Worm (Caenorhabditis elegans): Measurements from ENCODE around the gene Y67H2A.2.

Gene Y67H2A.2

ce11 chrIV:13322429-13322828 lies 24.8 kb upstream of the Y67H2A.2 start:
- TF ChIP-seq cog-1 (tag; optimal IDR thresholded peaks at IDR 0.05) = no peak

DNA sequence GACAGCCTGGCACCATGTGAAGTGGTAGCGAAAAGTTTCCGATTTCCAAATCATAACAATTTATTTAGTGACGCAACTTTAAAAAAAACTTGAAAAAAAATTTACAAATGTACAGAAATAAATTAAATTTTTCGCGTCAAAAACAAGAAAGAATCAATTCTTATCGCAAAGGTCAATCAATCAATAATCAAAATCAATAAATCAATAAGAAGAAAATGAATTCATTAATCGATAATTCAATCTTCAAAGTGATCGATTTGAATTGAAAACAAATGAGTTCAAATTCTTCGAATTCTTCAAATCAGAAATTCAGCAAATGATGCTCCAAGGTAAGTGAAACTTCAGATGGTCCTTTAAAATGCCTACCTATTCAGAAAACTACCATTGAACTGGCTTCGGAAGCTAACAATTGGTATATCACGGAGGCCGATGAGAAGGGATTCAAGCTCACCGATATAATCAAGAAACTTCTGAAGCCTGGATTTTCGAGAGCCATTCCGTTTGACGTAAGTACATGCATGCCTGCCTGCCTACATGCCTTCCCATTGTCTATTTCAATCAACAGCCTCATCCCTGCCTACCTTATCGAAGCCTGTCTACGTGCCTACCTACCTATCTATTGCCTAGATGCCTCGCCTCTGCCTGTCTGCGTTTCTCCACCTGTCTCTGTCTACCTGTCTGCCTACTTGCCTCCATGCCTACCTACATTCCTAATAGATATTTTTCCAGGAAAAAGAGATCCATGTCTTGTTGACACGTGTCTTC lies 22.4 kb upstream of the Y67H2A.2 start:
- TF ChIP-seq ztf-23 (GFP tag; IDR thresholded peaks at IDR 0.05) (no peak), cog-1 (tag; optimal IDR thresholded peaks at IDR 0.05) (no peak), tab-1 (GFP tag; IDR thresholded peaks at IDR 0.05) (no peak), med-1 (GFP tag; optimal IDR thresholded peaks at IDR 0.05; ENCODE audit: insufficient read depth) (no peak), flt-1 (GFP tag; IDR thresholded peaks at IDR 0.05) (no peak), ztf-29 (GFP tag; IDR thresholded peaks at IDR 0.05) (no peak), T22C8.4 (GFP tag; IDR thresholded peaks at IDR 0.05) (no peak), klf-2 (GFP tag; conservative IDR thresholded peaks at IDR 0.05) (no peak), ref-1 (GFP tag; conservative IDR thresholded peaks at IDR 0.05) (no peak)

DNA sequence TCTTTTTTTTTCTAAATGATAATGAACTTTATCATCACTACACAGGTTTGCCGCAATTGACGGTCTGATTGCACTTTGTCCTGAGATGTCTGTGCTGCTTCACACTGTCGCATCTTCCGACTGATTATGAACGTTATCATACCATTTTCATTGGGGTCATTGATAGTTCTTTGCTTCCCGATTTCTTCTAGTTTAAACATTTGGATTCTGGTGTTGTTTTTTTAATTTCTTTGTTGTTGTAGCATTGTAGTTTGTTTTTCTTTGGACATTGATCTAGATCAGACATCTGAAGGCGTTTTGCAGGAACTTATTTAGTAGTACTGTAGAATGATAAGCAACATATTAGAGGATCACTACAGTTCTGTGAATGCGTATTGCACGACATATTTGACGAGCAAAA lies 21.2 kb upstream of the Y67H2A.2 start:
- no peak for TF ChIP-seq tab-1 (GFP tag; IDR thresholded peaks at IDR 0.05)
- TF ChIP-seq T22C8.4 (GFP tag; IDR thresholded peaks at IDR 0.05) = no peak
- no peak for TF ChIP-seq flt-1 (GFP tag; IDR thresholded peaks at IDR 0.05)
- no peak for TF ChIP-seq ztf-29 (GFP tag; IDR thresholded peaks at IDR 0.05)
- TF ChIP-seq klf-2 (GFP tag; conservative IDR thresholded peaks at IDR 0.05) = no peak
- TF ChIP-seq ref-1 (GFP tag; conservative IDR thresholded peaks at IDR 0.05) = no peak
- no peak for TF ChIP-seq med-1 (GFP tag; optimal IDR thresholded peaks at IDR 0.05; ENCODE audit: insufficient read depth)
- TF ChIP-seq ztf-23 (GFP tag; IDR thresholded peaks at IDR 0.05) = no peak
- no peak for TF ChIP-seq cog-1 (tag; optimal IDR thresholded peaks at IDR 0.05)

DNA sequence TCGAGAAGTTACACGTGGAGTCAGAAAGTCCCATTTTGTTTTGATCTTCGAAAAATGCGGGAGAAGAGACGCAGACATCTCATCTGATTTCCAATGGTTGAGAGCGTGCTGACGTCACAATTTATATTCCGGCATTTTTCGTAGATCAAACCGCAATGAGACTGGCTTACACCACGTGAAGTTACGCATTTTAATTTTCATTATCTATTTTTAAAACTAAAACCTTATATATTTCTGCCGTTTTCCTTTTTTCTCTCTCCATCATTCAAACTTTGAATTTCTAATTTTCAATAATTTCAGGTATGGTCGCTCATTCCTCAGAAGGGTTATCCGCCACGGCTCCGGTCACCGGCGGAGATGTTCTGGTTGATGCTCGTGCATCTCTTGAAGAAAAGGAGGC lies 17.7 kb upstream of the Y67H2A.2 start, which contains the start of gene fat-1:
Gene fat-1, plus strand, starts transcription at position 301 of the 400 bp plus-strand sequence.
- TF ChIP-seq flt-1 (GFP tag; IDR thresholded peaks at IDR 0.05) (no peak), ref-1 (GFP tag; conservative IDR thresholded peaks at IDR 0.05) (no peak), T22C8.4 (GFP tag; IDR thresholded peaks at IDR 0.05) (no peak)

DNA sequence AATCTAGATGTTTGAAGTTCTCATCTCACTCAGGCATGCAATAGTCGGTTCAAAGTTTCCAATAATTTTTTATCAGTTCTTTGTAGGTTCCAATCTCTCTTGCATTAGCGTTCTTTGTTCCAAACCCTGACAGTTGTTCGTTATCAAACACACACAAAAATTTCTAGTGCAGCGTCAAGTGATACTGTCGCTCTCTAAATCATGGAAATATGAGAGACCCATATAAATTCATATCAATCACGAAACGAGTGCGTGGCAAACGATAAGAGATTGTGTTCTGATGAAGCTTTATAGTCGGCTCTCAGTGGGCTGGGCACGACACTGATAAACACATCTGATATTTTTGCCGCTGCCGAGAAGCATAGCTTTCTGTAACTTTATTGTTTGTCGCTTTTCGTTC lies 16.6 kb upstream of the Y67H2A.2 start:
- TF ChIP-seq cog-1 (tag; optimal IDR thresholded peaks at IDR 0.05) (no peak), tab-1 (GFP tag; IDR thresholded peaks at IDR 0.05) (no peak), ztf-29 (GFP tag; IDR thresholded peaks at IDR 0.05) (no peak), flt-1 (GFP tag; IDR thresholded peaks at IDR 0.05) (no peak), klf-2 (GFP tag; conservative IDR thresholded peaks at IDR 0.05) (no peak), T22C8.4 (GFP tag; IDR thresholded peaks at IDR 0.05) (no peak), ztf-23 (GFP tag; IDR thresholded peaks at IDR 0.05) (no peak), ref-1 (GFP tag; conservative IDR thresholded peaks at IDR 0.05) (no peak), med-1 (GFP tag; optimal IDR thresholded peaks at IDR 0.05; ENCODE audit: insufficient read depth) (no peak)

DNA sequence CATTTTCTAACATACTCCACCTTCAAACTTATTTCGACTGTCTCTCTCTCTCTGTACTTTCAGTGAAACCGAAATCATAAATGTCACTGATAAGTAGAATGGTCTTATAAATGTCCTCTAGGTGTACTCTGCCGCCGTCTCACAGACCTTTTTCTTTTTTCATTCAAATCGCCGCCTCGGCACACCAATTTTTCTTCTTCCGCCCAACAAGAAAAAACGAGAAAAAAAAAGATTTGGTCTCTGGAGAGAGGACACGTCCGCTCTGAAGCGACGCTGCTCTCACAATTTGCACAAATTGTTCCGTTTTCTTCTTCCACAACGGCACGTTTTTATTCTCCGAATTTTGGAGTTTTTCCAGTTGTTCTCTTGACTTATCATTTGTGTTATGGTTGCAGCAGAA lies 15.5 kb upstream of the Y67H2A.2 start:
- TF ChIP-seq tab-1 (GFP tag; IDR thresholded peaks at IDR 0.05) (no peak), T22C8.4 (GFP tag; IDR thresholded peaks at IDR 0.05) (no peak), cog-1 (tag; optimal IDR thresholded peaks at IDR 0.05) (no peak), ref-1 (GFP tag; conservative IDR thresholded peaks at IDR 0.05) (no peak), flt-1 (GFP tag; IDR thresholded peaks at IDR 0.05) (no peak), ztf-23 (GFP tag; IDR thresholded peaks at IDR 0.05) (no peak), ztf-29 (GFP tag; IDR thresholded peaks at IDR 0.05) (no peak), klf-2 (GFP tag; conservative IDR thresholded peaks at IDR 0.05) (no peak), med-1 (GFP tag; optimal IDR thresholded peaks at IDR 0.05; ENCODE audit: insufficient read depth) (no peak)

- TF ChIP-seq klf-2 (GFP tag; conservative IDR thresholded peaks at IDR 0.05) = no peak
- no peak for TF ChIP-seq flt-1 (GFP tag; IDR thresholded peaks at IDR 0.05)
- TF ChIP-seq tab-1 (GFP tag; IDR thresholded peaks at IDR 0.05) = no peak
- no peak for TF ChIP-seq ztf-23 (GFP tag; IDR thresholded peaks at IDR 0.05)
- no peak for TF ChIP-seq med-1 (GFP tag; optimal IDR thresholded peaks at IDR 0.05; ENCODE audit: insufficient read depth)
- no peak for TF ChIP-seq T22C8.4 (GFP tag; IDR thresholded peaks at IDR 0.05)
- TF ChIP-seq ref-1 (GFP tag; conservative IDR thresholded peaks at IDR 0.05) = no peak
Measured at ce11 chrIV:13311331-13312034, 13.9 kb upstream of the Y67H2A.2 start.

DNA sequence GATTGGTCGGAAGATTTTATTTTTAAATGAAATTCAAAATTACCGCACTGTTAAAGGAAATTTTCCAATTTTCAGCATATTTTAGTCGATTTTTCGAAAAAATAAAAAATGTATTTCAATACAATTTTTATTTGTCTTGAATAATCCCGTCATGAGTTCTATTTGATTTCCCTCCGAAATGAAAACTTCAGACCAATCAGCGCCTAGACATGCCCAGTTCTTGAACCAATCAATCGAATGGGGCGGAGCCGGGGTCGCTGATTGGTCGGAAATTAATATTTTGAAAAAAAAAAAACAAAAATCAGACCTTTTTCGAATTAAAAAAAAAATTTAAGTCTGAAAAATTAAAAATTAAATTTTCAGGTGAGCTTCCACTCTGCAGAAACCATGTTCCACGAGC lies 12.0 kb upstream of the Y67H2A.2 start:
- TF ChIP-seq cog-1 (tag; optimal IDR thresholded peaks at IDR 0.05) (no peak), tab-1 (GFP tag; IDR thresholded peaks at IDR 0.05) (no peak), ztf-29 (GFP tag; IDR thresholded peaks at IDR 0.05) (no peak), ztf-23 (GFP tag; IDR thresholded peaks at IDR 0.05) (no peak), flt-1 (GFP tag; IDR thresholded peaks at IDR 0.05) (no peak), T22C8.4 (GFP tag; IDR thresholded peaks at IDR 0.05) (no peak), ref-1 (GFP tag; conservative IDR thresholded peaks at IDR 0.05) (no peak), med-1 (GFP tag; optimal IDR thresholded peaks at IDR 0.05; ENCODE audit: insufficient read depth) (no peak), klf-2 (GFP tag; conservative IDR thresholded peaks at IDR 0.05) (no peak)

DNA sequence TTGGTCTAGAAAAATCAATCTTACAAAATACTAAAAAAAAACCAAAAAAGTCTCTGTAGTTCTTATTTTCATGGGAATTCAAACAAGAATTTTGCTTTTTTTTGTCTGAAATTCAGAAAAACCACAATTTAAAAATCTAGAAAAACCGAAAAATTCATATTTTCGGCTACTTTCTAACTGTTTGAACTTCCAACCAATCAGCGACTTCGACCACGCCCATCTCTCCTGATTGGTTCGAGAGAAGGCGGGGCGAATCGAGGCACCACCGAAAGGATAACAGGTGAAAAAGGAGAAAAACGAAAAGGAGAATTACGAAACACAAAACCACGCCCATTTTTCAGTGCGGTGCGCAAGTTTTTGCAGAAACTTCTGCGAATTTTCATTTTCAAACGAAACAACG lies 7.2 kb upstream of the Y67H2A.2 start:
- TF ChIP-seq ztf-29 (GFP tag; IDR thresholded peaks at IDR 0.05) (no peak), flt-1 (GFP tag; IDR thresholded peaks at IDR 0.05) (no peak), cog-1 (tag; optimal IDR thresholded peaks at IDR 0.05) (no peak)

DNA sequence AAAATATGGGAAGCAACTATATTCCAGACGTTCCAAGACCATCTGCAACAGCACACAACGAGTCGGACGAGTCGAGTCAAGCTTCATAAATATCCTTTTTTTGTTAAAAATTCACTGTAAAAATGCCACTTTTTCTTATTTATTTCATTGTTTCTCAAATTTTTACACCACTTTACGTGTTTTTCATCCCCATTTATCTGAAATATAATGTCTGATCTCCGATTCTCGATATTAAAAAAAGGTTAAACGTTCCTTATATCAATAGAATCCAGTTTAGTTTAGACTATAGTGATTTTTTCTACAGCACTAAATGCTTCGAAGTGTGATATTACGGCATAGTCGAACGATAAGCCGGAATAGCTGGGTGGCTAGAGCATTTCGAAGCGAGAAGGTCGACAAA lies 5.8 kb upstream of the Y67H2A.2 start, which contains the start of gene Y67H2A.7:
Gene Y67H2A.7, plus strand, starts transcription at position 301 of the 400 bp plus-strand sequence.
- TF ChIP-seq tab-1 (GFP tag; IDR thresholded peaks at IDR 0.05) = no peak
- TF ChIP-seq ztf-23 (GFP tag; IDR thresholded peaks at IDR 0.05) = no peak
- TF ChIP-seq klf-2 (GFP tag; conservative IDR thresholded peaks at IDR 0.05) = no peak
- TF ChIP-seq flt-1 (GFP tag; IDR thresholded peaks at IDR 0.05) = no peak
- no peak for TF ChIP-seq T22C8.4 (GFP tag; IDR thresholded peaks at IDR 0.05)
- TF ChIP-seq med-1 (GFP tag; optimal IDR thresholded peaks at IDR 0.05; ENCODE audit: insufficient read depth) = no peak
- TF ChIP-seq ztf-29 (GFP tag; IDR thresholded peaks at IDR 0.05) = no peak
- TF ChIP-seq ref-1 (GFP tag; conservative IDR thresholded peaks at IDR 0.05) = no peak
- no peak for TF ChIP-seq cog-1 (tag; optimal IDR thresholded peaks at IDR 0.05)
